Fruit fly (Drosophila melanogaster) S2 (cell line): ENCODE results near the gene NimB1.

ENCODE experiments used
- CG8478 ChIP-seq: fragments of >200 bp; optimal IDR thresholded peaks from 2 replicates; lab custom pipeline; 2018
- CTCF ChIP-seq, 2 experiments: fragments of >200 bp; optimal IDR thresholded peaks; 2 replicates each; lab custom pipeline; 2018

NimB1 gene

DNA sequence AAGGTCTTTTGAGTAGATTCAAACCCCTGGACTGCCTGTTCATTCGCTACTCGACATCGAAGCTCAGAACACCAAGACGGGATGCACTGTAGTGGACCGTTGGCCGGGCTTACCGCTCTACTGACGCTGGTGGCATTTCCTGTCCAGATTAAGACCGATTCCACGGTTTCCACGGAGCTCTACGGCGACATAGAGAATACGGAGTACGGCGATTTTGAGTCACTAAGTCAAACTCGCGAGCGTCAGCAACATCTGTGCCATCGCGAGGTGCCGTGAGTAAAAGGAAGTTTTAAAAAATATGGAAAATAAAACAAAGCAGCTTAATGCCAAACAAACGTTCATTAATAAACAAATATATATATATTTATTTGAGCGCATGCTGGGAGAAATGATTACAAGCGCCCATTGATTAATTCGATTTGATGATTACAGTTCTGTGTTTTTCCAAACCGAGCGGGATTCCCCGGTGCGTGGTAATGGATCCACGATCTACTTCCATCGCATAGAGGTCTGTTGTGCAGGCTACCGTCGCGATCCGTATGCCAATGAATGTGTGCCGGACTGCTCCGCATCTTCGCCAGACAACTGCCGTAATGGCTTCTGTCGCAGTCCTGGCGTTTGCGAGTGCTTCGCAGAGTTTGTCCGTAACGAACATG lies at the start of gene NimB1:
TSS of gene NimB1 (plus strand) at position 41 of the 656 bp plus-strand sequence.
- TF ChIP-seq CTCF (optimal IDR thresholded peaks at IDR 0.05; lab: Kevin White, UChicago) = no peak
- TF ChIP-seq CG8478 (lab: Kevin White, UChicago) = no peak

DNA sequence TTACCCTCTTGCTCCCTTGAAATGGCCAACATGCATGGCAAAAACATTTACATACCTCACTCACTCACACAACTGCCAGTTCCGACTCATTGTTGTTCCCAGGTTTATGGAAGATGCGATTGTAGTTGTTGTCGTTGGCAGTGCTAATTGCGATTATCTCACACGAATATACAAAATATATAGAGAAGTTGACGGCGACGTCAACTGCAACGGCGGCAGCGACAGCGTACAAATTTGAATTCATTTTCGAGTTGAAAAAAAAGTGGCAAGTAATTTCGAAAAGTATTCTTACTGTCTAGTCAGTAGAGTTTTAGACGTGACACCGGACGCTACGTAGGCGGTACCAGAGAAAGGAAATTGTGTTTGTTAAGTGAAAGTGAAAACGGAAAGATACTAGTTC lies 48.9 kb upstream of the NimB1 start, which contains the start of gene Ance-3:
TSS of gene Ance-3 (plus strand) at position 301 of the 400 bp plus-strand sequence.
- TF ChIP-seq CTCF (optimal IDR thresholded peaks at IDR 0.05; lab: Kevin White, UChicago) = no peak
- TF ChIP-seq CG8478 (lab: Kevin White, UChicago) = no peak

- no peak for TF ChIP-seq CTCF (optimal IDR thresholded peaks at IDR 0.05; lab: Kevin White, UChicago)
- TF ChIP-seq CG8478 (lab: Kevin White, UChicago) = no peak
Observed at dm6 chr2L:13923453-13923852, 39.9 kb upstream of the NimB1 start, which contains the start of gene Vajk1. Gene Vajk1, minus strand, starts transcription at chr2L:13923553.

DNA sequence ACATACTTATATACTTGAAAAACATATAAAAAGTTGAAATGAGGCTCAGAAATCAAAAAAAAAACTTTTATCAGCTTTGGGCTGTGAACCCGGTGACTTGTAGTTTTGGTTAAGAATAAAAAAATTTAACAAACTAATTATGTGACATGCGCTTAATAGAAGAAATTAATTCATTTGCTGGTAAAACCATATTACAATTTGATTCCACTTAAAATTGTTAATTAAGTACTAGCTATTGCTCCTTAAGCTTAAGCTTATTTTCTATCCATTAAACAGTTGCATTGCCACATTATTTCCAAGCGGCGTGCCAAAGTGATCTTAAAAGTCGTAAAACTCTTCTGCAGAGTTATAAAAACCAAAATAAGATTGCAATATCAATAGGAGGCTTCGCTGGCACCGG lies 39.3 kb upstream of the NimB1 start:
- TF ChIP-seq CG8478 (lab: Kevin White, UChicago) = no peak
- TF ChIP-seq CTCF (optimal IDR thresholded peaks at IDR 0.05; lab: Kevin White, UChicago) = no peak

dm6 chr2L:13925699-13926098 lies 37.6 kb upstream of the NimB1 start:
- no peak for TF ChIP-seq CTCF (optimal IDR thresholded peaks at IDR 0.05; lab: Kevin White, UChicago)
- TF ChIP-seq CG8478 (lab: Kevin White, UChicago) = no peak

dm6 chr2L:13928461-13928860 lies 34.8 kb upstream of the NimB1 start:
- TF ChIP-seq CTCF (optimal IDR thresholded peaks at IDR 0.05; lab: Kevin White, UChicago) (no peak), CG8478 (lab: Kevin White, UChicago) (no peak)

DNA sequence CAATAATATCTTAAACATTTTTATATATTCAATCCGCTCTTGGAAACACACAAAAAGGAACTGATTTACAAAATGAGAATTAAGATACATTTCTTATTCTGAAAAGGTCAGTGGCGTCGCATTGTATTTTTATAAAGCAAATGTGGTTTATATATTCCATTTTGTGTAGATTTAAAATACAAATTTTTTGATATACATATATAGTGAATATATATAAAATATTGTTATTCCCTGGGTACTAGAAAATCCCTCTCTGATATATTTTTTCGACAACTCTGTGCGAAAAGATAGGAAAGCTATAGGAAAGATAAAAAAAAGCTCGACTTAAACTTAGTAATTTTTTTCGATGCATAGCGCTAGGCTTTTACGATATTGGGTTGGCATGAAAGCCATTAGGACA lies 32.0 kb upstream of the NimB1 start, which contains the start of gene CG42711:
TSS of gene CG42711 (minus strand) at position 45 of the 400 bp plus-strand sequence.
- TF ChIP-seq CTCF (optimal IDR thresholded peaks at IDR 0.05; lab: Kevin White, UChicago) = no peak
- no peak for TF ChIP-seq CG8478 (lab: Kevin White, UChicago)

DNA sequence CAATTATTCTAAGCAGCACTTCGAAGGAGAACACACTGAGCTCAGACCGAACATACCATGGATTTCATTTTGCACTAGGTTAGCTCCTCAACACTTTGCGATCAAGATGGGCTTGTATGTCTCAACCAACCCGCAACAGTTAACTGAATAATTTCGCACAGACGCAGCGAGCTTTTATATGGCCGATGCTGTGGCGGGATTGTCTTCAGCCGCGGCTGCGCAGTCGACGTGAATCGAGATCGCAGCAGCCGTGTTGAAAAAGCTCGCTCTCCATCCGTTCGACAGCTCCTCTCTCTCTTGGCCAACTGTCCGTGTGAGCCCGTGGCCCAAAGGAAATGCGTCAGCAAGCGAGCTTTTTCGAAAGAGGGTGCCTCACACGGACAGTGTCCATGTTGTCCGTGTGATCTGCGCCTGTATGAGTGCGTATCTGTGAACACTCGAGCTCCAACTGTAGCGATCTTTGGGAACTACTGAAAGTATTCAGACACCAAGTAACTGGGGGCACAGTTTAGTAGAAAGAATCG lies 28.7 kb upstream of the NimB1 start, which contains the start of gene Vajk2:
TSS of gene Vajk2 (minus strand) at position 151 of the 524 bp plus-strand sequence.
- TF ChIP-seq CTCF (optimal IDR thresholded peaks at IDR 0.05; lab: Kevin White, UChicago) = no peak
- no peak for TF ChIP-seq CG8478 (lab: Kevin White, UChicago)

DNA sequence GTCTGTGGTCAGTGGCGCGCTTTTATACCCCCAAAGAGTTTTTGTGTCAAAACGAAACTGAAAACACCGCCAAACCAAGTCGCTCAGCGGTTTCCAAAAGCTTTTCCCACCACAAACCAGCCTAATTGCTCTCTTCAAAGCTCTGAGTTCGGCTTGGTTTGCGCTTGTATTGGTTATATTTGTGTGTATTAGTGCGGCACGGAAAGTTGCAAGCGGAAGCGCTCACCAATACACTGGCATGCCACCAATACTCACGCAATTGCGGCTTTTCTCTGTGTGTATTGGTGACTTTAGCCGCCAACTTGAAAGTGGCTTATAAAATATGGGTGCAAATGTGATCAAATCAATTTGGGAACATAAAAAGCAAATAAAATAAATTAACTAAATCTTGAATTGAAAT lies 15.8 kb upstream of the NimB1 start, which contains the start of gene Vajk3:
TSS of gene Vajk3 (minus strand) at position 1 of the 400 bp plus-strand sequence.
- no peak for TF ChIP-seq CG8478 (lab: Kevin White, UChicago)
- TF ChIP-seq CTCF (optimal IDR thresholded peaks at IDR 0.05; lab: Kevin White, UChicago) = no peak

DNA sequence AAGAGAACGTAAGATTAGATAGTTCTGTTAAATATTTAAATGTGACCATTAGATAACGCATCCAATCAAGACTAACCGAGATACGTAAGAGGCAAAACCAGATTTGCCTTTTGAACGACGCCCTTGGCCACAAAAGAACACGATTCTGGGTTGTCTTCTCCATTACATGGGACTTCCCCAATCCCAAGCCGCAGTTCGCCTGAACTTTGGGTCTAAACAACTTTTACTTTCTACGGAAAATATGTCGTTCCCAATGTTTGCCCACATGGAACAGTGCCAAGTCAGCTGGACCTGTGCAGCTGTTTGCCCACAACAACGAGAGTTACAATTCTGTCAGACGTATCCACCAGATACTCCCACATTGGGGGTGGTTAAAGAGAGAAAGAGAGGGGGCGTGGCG lies 13.5 kb upstream of the NimB1 start:
- TF ChIP-seq CG8478 (lab: Kevin White, UChicago) (no peak), CTCF (optimal IDR thresholded peaks at IDR 0.05; lab: Kevin White, UChicago) (no peak)

dm6 chr2L:13955775-13956174 lies 7.5 kb upstream of the NimB1 start:
- TF ChIP-seq CTCF (optimal IDR thresholded peaks at IDR 0.05; lab: Kevin White, UChicago) (no peak), CG8478 (lab: Kevin White, UChicago) (no peak)

- no peak for TF ChIP-seq CTCF (optimal IDR thresholded peaks at IDR 0.05; lab: Kevin White, UChicago)
- TF ChIP-seq CG8478 (lab: Kevin White, UChicago) = no peak
Observed at dm6 chr2L:13957239-13957638, 6.1 kb upstream of the NimB1 start, which contains the start of gene NimA. Gene NimA, plus strand, starts transcription at chr2L:13957539.

DNA sequence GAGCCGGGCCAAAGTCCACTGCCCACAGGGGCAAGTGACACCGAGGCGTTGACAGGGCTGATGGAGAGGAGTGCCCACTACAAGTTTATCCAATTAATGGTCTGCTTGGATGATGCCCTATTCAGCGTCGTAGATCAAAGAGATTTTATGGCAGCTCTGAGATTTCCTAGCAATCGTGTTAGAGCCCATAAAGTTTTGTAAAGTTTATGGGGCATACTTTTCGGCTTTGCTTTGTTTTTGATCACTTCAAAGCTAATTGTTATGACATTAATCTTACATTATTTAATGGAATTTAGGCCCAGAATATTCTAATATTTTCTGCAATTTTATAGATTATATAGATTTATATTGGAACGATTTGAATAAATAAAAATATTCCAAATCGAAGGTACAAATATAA lies 2.9 kb upstream of the NimB1 start:
- TF ChIP-seq CG8478 (lab: Kevin White, UChicago) (no peak), CTCF (optimal IDR thresholded peaks at IDR 0.05; lab: Kevin White, UChicago) (no peak)

- TF ChIP-seq CTCF (optimal IDR thresholded peaks at IDR 0.05; lab: Kevin White, UChicago) (no peak), CG8478 (lab: Kevin White, UChicago) (no peak)
Observed at dm6 chr2L:13966732-13967316, 3.5 kb downstream of the NimB1 start, which contains the start of gene NimB2. Gene NimB2, minus strand, starts transcription at chr2L:13967018.

- no peak for TF ChIP-seq CTCF (optimal IDR thresholded peaks at IDR 0.05; lab: Kevin White, UChicago)
- TF ChIP-seq CG8478 (lab: Kevin White, UChicago) = no peak
Observed at dm6 chr2L:13967846-13968350, 4.6 kb downstream of the NimB1 start, which contains the start of gene NimB3. Gene NimB3, minus strand, starts transcription at chr2L:13967985.
